Worm (Caenorhabditis elegans) whole organism, young adult: ENCODE results near the gene T23F2.2.
A peak's percentile ranks its signal among the peaks of the same experiment; 100 is the strongest.

Experiments
- C17E4.6 ChIP-seq: fragments of 200-800 bp; sonication (Bioruptor generic); IDR thresholded peaks from 2 replicates; pipeline ENCODE4 v1.3.6; 2022; ENCODE audit warnings: missing genetic modification reagents, missing genetic modification characterization, missing compliant biosample characterization
- D2030.7 ChIP-seq: fragments of 200-800 bp; sonication (Bioruptor generic); IDR thresholded peaks from 2 replicates; pipeline ENCODE4 v1.3.6; 2022; ENCODE audit warnings: missing genetic modification reagents, missing genetic modification characterization, missing compliant biosample characterization
- F49E8.2 ChIP-seq: sonication (generic microtip); optimal IDR thresholded peaks from 3 replicates; lab custom pipeline; 2017; ENCODE audit warnings: missing genetic modification characterization, mild to moderate bottlenecking, missing compliant biosample characterization, antibody characterized with exemption, moderate library complexity; ENCODE audit not compliant: insufficient read depth
- F52B5.7 ChIP-seq: sonication (generic microtip); optimal IDR thresholded peaks from 2 replicates; lab custom pipeline; 2016; ENCODE audit warnings: mild to moderate bottlenecking, missing genetic modification characterization, missing compliant biosample characterization
- F55B11.4 ChIP-seq: sonication (generic microtip); optimal IDR thresholded peaks from 2 replicates; lab custom pipeline; 2016; ENCODE audit warnings: missing compliant biosample characterization, missing genetic modification characterization, borderline replicate concordance; ENCODE audit not compliant: insufficient read depth
- F57A8.1 ChIP-seq: fragments of 200-800 bp; sonication (Bioruptor generic); optimal IDR thresholded peaks from 2 replicates; lab custom pipeline; 2018; ENCODE audit warnings: mild to moderate bottlenecking, missing genetic modification characterization, moderate library complexity, missing compliant biosample characterization
- T07F8.4 ChIP-seq: sonication (generic microtip); optimal IDR thresholded peaks from 2 replicates; lab custom pipeline; 2016; ENCODE audit warnings: mild to moderate bottlenecking, missing genetic modification characterization, moderate library complexity, missing compliant biosample characterization
- Y56A3A.18 ChIP-seq: fragments of 200-800 bp; sonication (Bioruptor generic); IDR thresholded peaks from 2 replicates; pipeline ENCODE4 v1.3.6; 2022; ENCODE audit warnings: missing genetic modification reagents, missing genetic modification characterization, missing compliant biosample characterization
- atf-7 ChIP-seq: sonication (generic microtip); optimal IDR thresholded peaks from 2 replicates; lab custom pipeline; 2017; ENCODE audit warnings: mild to moderate bottlenecking, missing genetic modification characterization, missing compliant biosample characterization
- attf-3 ChIP-seq: fragments of 200-800 bp; sonication (Bioruptor generic); conservative IDR thresholded peaks from 2 replicates; pipeline ENCODE4 v1.3.6; 2022; ENCODE audit warnings: missing genetic modification reagents, missing genetic modification characterization, missing compliant biosample characterization
- cebp-1 ChIP-seq, 2 experiments: fragments of 200-800 bp in 1 of 2; sonication (Bioruptor generic) in 1 of 2; sonication (generic microtip) in 1 of 2; IDR thresholded peaks in 1 of 2; optimal IDR thresholded peaks in 1 of 2; 2 replicates each; pipeline versions ENCODE4 v1.3.6 to Lab custom; 2017 to 2022; ENCODE audit warnings: missing compliant biosample characterization in 2 of 2, missing genetic modification characterization in 2 of 2, mild to moderate bottlenecking in 1 of 2, missing genetic modification reagents in 1 of 2, moderate library complexity in 1 of 2
- ceh-100 ChIP-seq: fragments of 200-800 bp; sonication (Bioruptor generic); IDR thresholded peaks from 2 replicates; pipeline ENCODE4 v1.3.6; 2022; ENCODE audit warnings: missing genetic modification reagents, missing genetic modification characterization, missing compliant biosample characterization
- ceh-27 ChIP-seq: fragments of 200-800 bp; sonication (Bioruptor generic); optimal IDR thresholded peaks from 2 replicates; lab custom pipeline; 2018; ENCODE audit warnings: mild to moderate bottlenecking, missing genetic modification characterization, moderate library complexity, missing compliant biosample characterization
- ceh-58 ChIP-seq: fragments of 200-800 bp; sonication (Bioruptor generic); IDR thresholded peaks from 2 replicates; pipeline ENCODE4 v1.3.6; 2022; ENCODE audit warnings: missing genetic modification characterization, missing compliant biosample characterization
- ceh-79 ChIP-seq: sonication (generic microtip); optimal IDR thresholded peaks from 2 replicates; lab custom pipeline; 2017; ENCODE audit warnings: mild to moderate bottlenecking, missing genetic modification characterization, missing compliant biosample characterization
- dpff-1 ChIP-seq: sonication (generic microtip); optimal IDR thresholded peaks from 2 replicates; lab custom pipeline; 2017; ENCODE audit warnings: mild to moderate bottlenecking, missing genetic modification characterization, missing compliant biosample characterization
- dpl-1 ChIP-seq: fragments of 150-350 bp; optimal IDR thresholded peaks from 2 replicates; lab custom pipeline; 2014; ENCODE audit warnings: missing biosample characterization, missing genetic modification reagents, missing genetic modification characterization
- ekl-4 ChIP-seq: fragments of 200-800 bp; sonication (Bioruptor generic); IDR thresholded peaks from 2 replicates; pipeline ENCODE4 v1.3.6; 2022; ENCODE audit warnings: missing genetic modification reagents, missing genetic modification characterization, missing compliant biosample characterization
- hmg-1.2 ChIP-seq: fragments of 200-800 bp; sonication (Bioruptor generic); IDR thresholded peaks from 2 replicates; pipeline ENCODE4 v1.3.6; 2022; ENCODE audit warnings: missing genetic modification reagents, missing genetic modification characterization, missing compliant biosample characterization
- let-607 ChIP-seq, 2 experiments: fragments of 200-800 bp in 1 of 2; sonication (Bioruptor generic) in 1 of 2; sonication (generic microtip) in 1 of 2; optimal IDR thresholded peaks; 2 replicates each; lab custom pipeline; 2016 to 2018; ENCODE audit warnings: mild to moderate bottlenecking in 2 of 2, missing compliant biosample characterization in 2 of 2, missing genetic modification characterization in 2 of 2, moderate library complexity in 2 of 2, missing genotype in 1 of 2
- lin-26 ChIP-seq: fragments of 200-800 bp; sonication (Bioruptor generic); IDR thresholded peaks from 2 replicates; pipeline ENCODE4 v1.3.6; 2022; ENCODE audit warnings: missing genetic modification reagents, missing genetic modification characterization, missing compliant biosample characterization
- lin-40 ChIP-seq: sonication (generic microtip); optimal IDR thresholded peaks from 2 replicates; lab custom pipeline; 2016; ENCODE audit warnings: missing genetic modification characterization, mild to moderate bottlenecking, missing compliant biosample characterization, missing genotype, missing genetic modification reagents
- lsl-1 ChIP-seq: fragments of 200-800 bp; sonication (Bioruptor generic); optimal IDR thresholded peaks from 2 replicates; lab custom pipeline; 2018; ENCODE audit warnings: mild to moderate bottlenecking, missing genetic modification characterization, moderate library complexity, missing compliant biosample characterization
- lsy-27 ChIP-seq: sonication (generic microtip); optimal IDR thresholded peaks from 2 replicates; lab custom pipeline; 2017; ENCODE audit warnings: missing genetic modification characterization, mild to moderate bottlenecking, missing compliant biosample characterization, antibody characterized with exemption, missing genotype, borderline replicate concordance; ENCODE audit not compliant: insufficient read depth
- madf-10 ChIP-seq: sonication (generic microtip); optimal IDR thresholded peaks from 2 replicates; lab custom pipeline; 2016; ENCODE audit warnings: mild to moderate bottlenecking, missing genetic modification characterization, missing compliant biosample characterization
- madf-8 ChIP-seq: fragments of 200-800 bp; sonication (Bioruptor generic); conservative IDR thresholded peaks from 2 replicates; pipeline ENCODE4 v1.3.6; 2022; ENCODE audit warnings: missing genetic modification reagents, missing genetic modification characterization, missing compliant biosample characterization
- mcd-1 ChIP-seq: fragments of 200-800 bp; sonication (Bioruptor generic); IDR thresholded peaks from 2 replicates; pipeline ENCODE4 v1.3.6; 2022; ENCODE audit warnings: missing genetic modification reagents, missing genetic modification characterization, missing compliant biosample characterization
- nhr-120 ChIP-seq: fragments of 200-800 bp; sonication (Bioruptor generic); IDR thresholded peaks from 2 replicates; pipeline ENCODE4 v1.3.6; 2022; ENCODE audit warnings: missing genetic modification characterization, missing compliant biosample characterization
- nhr-27 ChIP-seq: fragments of 200-800 bp; sonication (Bioruptor generic); optimal IDR thresholded peaks from 2 replicates; lab custom pipeline; 2018; ENCODE audit warnings: mild to moderate bottlenecking, missing genetic modification characterization, moderate library complexity, missing compliant biosample characterization
- nhr-80 ChIP-seq: sonication (generic microtip); optimal IDR thresholded peaks from 2 replicates; lab custom pipeline; 2016; ENCODE audit warnings: missing genetic modification characterization, missing compliant biosample characterization
- nhr-90 ChIP-seq: sonication (generic microtip); optimal IDR thresholded peaks from 2 replicates; lab custom pipeline; 2016; ENCODE audit warnings: missing genotype, mild to moderate bottlenecking, missing genetic modification characterization, missing compliant biosample characterization
- tbp1 ChIP-seq: fragments of 200-800 bp; sonication (Bioruptor generic); optimal IDR thresholded peaks from 2 replicates; lab custom pipeline; 2018; ENCODE audit warnings: mild to moderate bottlenecking, missing genetic modification characterization, missing compliant biosample characterization
- tbx-9 ChIP-seq: sonication (generic microtip); optimal IDR thresholded peaks from 2 replicates; lab custom pipeline; 2016; ENCODE audit warnings: borderline replicate concordance, missing genetic modification characterization, inconsistent platforms, missing compliant biosample characterization
- unc-62 ChIP-seq: fragments of 150-350 bp; optimal IDR thresholded peaks from 2 replicates; lab custom pipeline; 2014; ENCODE audit warnings: missing biosample characterization, missing genetic modification reagents, missing genetic modification characterization
- ztf-18 ChIP-seq: sonication (generic microtip); optimal IDR thresholded peaks from 2 replicates; lab custom pipeline; 2016; ENCODE audit warnings: missing genotype, mild to moderate bottlenecking, missing genetic modification characterization, missing compliant biosample characterization
- ztf-26 ChIP-seq: sonication (generic microtip); optimal IDR thresholded peaks from 2 replicates; lab custom pipeline; 2017; ENCODE audit warnings: missing genetic modification characterization, missing compliant biosample characterization
- ztf-3 ChIP-seq: fragments of 200-800 bp; sonication (Bioruptor generic); optimal IDR thresholded peaks from 2 replicates; lab custom pipeline; 2018; ENCODE audit warnings: mild to moderate bottlenecking, missing genetic modification characterization, missing compliant biosample characterization
- ztf-6 ChIP-seq: fragments of 200-800 bp; sonication (Bioruptor generic); IDR thresholded peaks from 2 replicates; pipeline ENCODE4 v1.3.6; 2022; ENCODE audit warnings: missing genetic modification reagents, missing genetic modification characterization, missing compliant biosample characterization

T23F2.2 gene

ce11 chrX:5475164-5475576 lies 29.9 kb downstream of the T23F2.2 start (continued):
- no peak for TF ChIP-seq nhr-27
- TF ChIP-seq F49E8.2 (tag; lab: Kevin White, UChicago), result no peak
- TF ChIP-seq F55B11.4 (tag; lab: Kevin White, UChicago), result no peak
- TF ChIP-seq ceh-27 (GFP tag; lab: Kevin White, UChicago), result peak; percentile 75
- no peak for TF ChIP-seq attf-3
- no peak for TF ChIP-seq lsl-1
- TF ChIP-seq atf-7 (tag; lab: Kevin White, UChicago), result peak; percentile 34
- TF ChIP-seq F57A8.1 (GFP tag; lab: Kevin White, UChicago), result no peak
- TF ChIP-seq dpl-1, result no peak
- peak; percentile 29 for TF ChIP-seq lin-40
- TF ChIP-seq T07F8.4 (tag; lab: Kevin White, UChicago), result no peak
- no peak for TF ChIP-seq cebp-1 (GFP tag; IDR thresholded peaks at IDR 0.05; lab: Robert Waterston, UW)
- peak; percentile 56 for TF ChIP-seq cebp-1 (tag; optimal IDR thresholded peaks at IDR 0.05; lab: Kevin White, UChicago)

- TF ChIP-seq ceh-100 (GFP tag; lab: Robert Waterston, UW), result no peak
- TF ChIP-seq F52B5.7 (tag; lab: Kevin White, UChicago), result no peak
- TF ChIP-seq madf-10, result no peak
- no peak for TF ChIP-seq ceh-79 (tag; lab: Kevin White, UChicago)
- TF ChIP-seq C17E4.6, result no peak
- TF ChIP-seq tbx-9 (tag; lab: Kevin White, UChicago), result no peak
- no peak for TF ChIP-seq nhr-120
- TF ChIP-seq ztf-6, result no peak
- no peak for TF ChIP-seq lin-26 (GFP tag; lab: Robert Waterston, UW)
- no peak for TF ChIP-seq nhr-90 (tag; lab: Kevin White, UChicago)
- no peak for TF ChIP-seq ztf-18 (tag; lab: Kevin White, UChicago)
- no peak for TF ChIP-seq cebp-1 (GFP tag; IDR thresholded peaks at IDR 0.05; lab: Robert Waterston, UW)
- TF ChIP-seq cebp-1 (tag; optimal IDR thresholded peaks at IDR 0.05; lab: Kevin White, UChicago), result no peak
- TF ChIP-seq hmg-1.2 (GFP tag; lab: Robert Waterston, UW), result no peak
- no peak for TF ChIP-seq dpff-1
- no peak for TF ChIP-seq unc-62 (GFP tag; lab: Kevin White, UChicago)
- TF ChIP-seq D2030.7, result no peak
- no peak for TF ChIP-seq ekl-4
- TF ChIP-seq lsy-27, result no peak
- TF ChIP-seq ceh-58 (GFP tag; lab: Robert Waterston, UW), result no peak
Measured at ce11 chrX:5470111-5470745, 34.8 kb downstream of the T23F2.2 start.

- TF ChIP-seq let-607 (tag; optimal IDR thresholded peaks at IDR 0.05; lab: Kevin White, UChicago) (no peak), Y56A3A.18 (no peak), unc-62 (GFP tag; lab: Kevin White, UChicago) (no peak), cebp-1 (GFP tag; IDR thresholded peaks at IDR 0.05; lab: Robert Waterston, UW) (no peak), cebp-1 (tag; optimal IDR thresholded peaks at IDR 0.05; lab: Kevin White, UChicago) (peak; percentile 0)
Measured at ce11 chrX:5467820-5468270, 37.2 kb downstream of the T23F2.2 start, which contains the start of gene dpyd-1. Gene dpyd-1, plus strand, starts transcription at chrX:5467870.

- no peak for TF ChIP-seq madf-8
- TF ChIP-seq mcd-1, result peak; percentile 18; the same call in 1 of the 2 replicates
- no peak for TF ChIP-seq ztf-3 (GFP tag; lab: Kevin White, UChicago)
- peak; percentile 9 for TF ChIP-seq tbp1 (GFP tag; lab: Kevin White, UChicago)
- peak; percentile 76 for TF ChIP-seq nhr-80 (tag; lab: Kevin White, UChicago)
- TF ChIP-seq ztf-26 (tag; lab: Kevin White, UChicago), result peak; percentile 40
- TF ChIP-seq madf-10, result peak; percentile 3
- TF ChIP-seq let-607 (tag; optimal IDR thresholded peaks at IDR 0.05; lab: Kevin White, UChicago), result peak; percentile 47 to 91
- peak; percentile 52 for TF ChIP-seq lin-40
- TF ChIP-seq, all 124 proteins: peak for 7
Measured at ce11 chrX:5467308-5467707, 37.7 kb downstream of the T23F2.2 start.
